Worm (Caenorhabditis elegans) whole organism, L4/young adult: Measurements from ENCODE around the gene C25H3.11.

ENCODE experiments used
- W03F9.2 ChIP-seq: fragments of 150-350 bp; optimal IDR thresholded peaks from 2 replicates; lab custom pipeline; 2014; ENCODE audit warnings: missing biosample characterization, missing genetic modification characterization
- dao-5 ChIP-seq: sonication (generic microtip); optimal IDR thresholded peaks from 2 replicates; lab custom pipeline; 2016; ENCODE audit warnings: missing genotype, missing genetic modification characterization, moderate library complexity, missing compliant biosample characterization

ce11 chrII:5642110-5642509, 46.7 kb downstream of the C25H3.11 start:
- TF ChIP-seq dao-5 (no peak), W03F9.2 (tag; lab: Kevin White, UChicago) (no peak)
